Worm (Caenorhabditis elegans): ENCODE measurements around the gene cyp-33E2.

Gene cyp-33E2

ce11 chrIV:8615314-8615713, 3.2 kb downstream of the cyp-33E2 start:
- TF ChIP-seq lsy-2 (tag; optimal IDR thresholded peaks at IDR 0.05) (no peak), dve-1 (tag; optimal IDR thresholded peaks at IDR 0.05; ENCODE audit: insufficient read depth) (no peak), T26A8.4 (GFP tag; IDR thresholded peaks at IDR 0.05) (no peak), unc-62 (GFP tag; optimal IDR thresholded peaks at IDR 0.05 in 1 of 2) (peak in 1 of 2 experiments; percentile 91), unc-62 (tag; optimal IDR thresholded peaks at IDR 0.05) (no peak), aha-1 (tag) (peak; percentile 13), fkh-10 (GFP tag; optimal IDR thresholded peaks at IDR 0.05) (no peak)

- TF ChIP-seq rbr-2 (tag; optimal IDR thresholded peaks at IDR 0.05) = no peak
- no peak for TF ChIP-seq lin-1 (GFP tag; IDR thresholded peaks at IDR 0.05)
- TF ChIP-seq lin-13 (GFP tag; optimal IDR thresholded peaks at IDR 0.05) = no peak
- TF ChIP-seq ceh-44 (GFP tag; IDR thresholded peaks at IDR 0.05) = no peak
- TF ChIP-seq Y75B8A.6 (GFP tag; IDR thresholded peaks at IDR 0.05) = no peak
- no peak for TF ChIP-seq ZK337.2 (GFP tag; IDR thresholded peaks at IDR 0.05)
- no peak for TF ChIP-seq php-3 (GFP tag; IDR thresholded peaks at IDR 0.05)
- TF ChIP-seq zfp-2 (tag; optimal IDR thresholded peaks at IDR 0.05) = no peak
- no peak for TF ChIP-seq nhr-76 (tag; optimal IDR thresholded peaks at IDR 0.05)
- no peak for TF ChIP-seq pha-4 (GFP tag; IDR thresholded peaks at IDR 0.05)
- TF ChIP-seq pha-4 (tag; optimal IDR thresholded peaks at IDR 0.05) = no peak
- no peak for TF ChIP-seq dve-1 (tag; optimal IDR thresholded peaks at IDR 0.05; ENCODE audit: insufficient read depth)
- TF ChIP-seq R02D3.7 (tag; optimal IDR thresholded peaks at IDR 0.05) = no peak
- TF ChIP-seq hlh-11 (tag; optimal IDR thresholded peaks at IDR 0.05) = no peak
Measured at ce11 chrIV:8617047-8617446, 4.9 kb downstream of the cyp-33E2 start, which contains the start of the genes F42A9.7 and F42A9.3. Gene F42A9.7 (minus strand): TSS chrIV:8617147. Gene F42A9.3 (plus strand): TSS chrIV:8617260.

- TF ChIP-seq lin-38 (GFP tag; IDR thresholded peaks at IDR 0.05) = peak; percentile 56
- no peak for TF ChIP-seq fkh-10 (GFP tag; optimal IDR thresholded peaks at IDR 0.05)
Measured at ce11 chrIV:8618698-8619097, 6.6 kb downstream of the cyp-33E2 start, which contains the start of gene F42A9.8. Gene F42A9.8 (minus strand): TSS chrIV:8618785.

ce11 chrIV:8620102-8620733, 8.1 kb downstream of the cyp-33E2 start, which contains the start of gene lin-49:
Gene lin-49 (plus strand): TSS chrIV:8620683.
- peak; percentile 40 for TF ChIP-seq dpl-1 (GFP tag; optimal IDR thresholded peaks at IDR 0.05)
- no peak for TF ChIP-seq zfp-3 (GFP tag; conservative IDR thresholded peaks at IDR 0.05)
- no peak for TF ChIP-seq egl-43 (GFP tag; IDR thresholded peaks at IDR 0.05)
- no peak for TF ChIP-seq lin-39 (tag; optimal IDR thresholded peaks at IDR 0.05)
- TF ChIP-seq ceh-82 (tag; optimal IDR thresholded peaks at IDR 0.05) = no peak
- peak; percentile 62 for TF ChIP-seq dmd-6 (GFP tag; IDR thresholded peaks at IDR 0.05)
- no peak for TF ChIP-seq nhr-111 (GFP tag; optimal IDR thresholded peaks at IDR 0.05)
- TF ChIP-seq egl-27 (tag; optimal IDR thresholded peaks at IDR 0.05) = no peak
- no peak for TF ChIP-seq saeg-2 (GFP tag; IDR thresholded peaks at IDR 0.05)
- no peak for TF ChIP-seq fos-1 (tag; optimal IDR thresholded peaks at IDR 0.05)
- no peak for TF ChIP-seq dmd-8 (GFP tag; IDR thresholded peaks at IDR 0.05)
- TF ChIP-seq Y5F2A.4 (GFP tag; optimal IDR thresholded peaks at IDR 0.05) = no peak
- 0 out of 2 replicates have a peak, but pooled peaks have one; percentile 42 for TF ChIP-seq ctbp-1 (GFP tag; IDR thresholded peaks at IDR 0.05)
- TF ChIP-seq skn-1 (tag; optimal IDR thresholded peaks at IDR 0.05) = no peak
- peak; percentile 86 for TF ChIP-seq hlh-11 (tag; optimal IDR thresholded peaks at IDR 0.05)
- peak; percentile 58 for TF ChIP-seq T20F7.1 (GFP tag; optimal IDR thresholded peaks at IDR 0.05)
- no peak for TF ChIP-seq dmd-9 (GFP tag; IDR thresholded peaks at IDR 0.05)
- no peak for TF ChIP-seq tag-97 (GFP tag; IDR thresholded peaks at IDR 0.05)
- peak; percentile 12 for TF ChIP-seq nhr-48 (tag; optimal IDR thresholded peaks at IDR 0.05)
- TF ChIP-seq spr-1 (tag; optimal IDR thresholded peaks at IDR 0.05) = no peak
- TF ChIP-seq F44E2.7 (GFP tag; IDR thresholded peaks at IDR 0.05) = no peak
- TF ChIP-seq lir-3 (tag; optimal IDR thresholded peaks at IDR 0.05) = no peak
- TF ChIP-seq nhr-25 (tag; optimal IDR thresholded peaks at IDR 0.05; ENCODE audit: borderline replicate concordance, insufficient read depth) = peak; percentile 41
- TF ChIP-seq nhr-28 (tag; optimal IDR thresholded peaks at IDR 0.05) = peak; percentile 84
- no peak for TF ChIP-seq gei-8 (GFP tag; optimal IDR thresholded peaks at IDR 0.05)
- TF ChIP-seq nhr-6 (tag; optimal IDR thresholded peaks at IDR 0.05) = peak; percentile 76
- TF ChIP-seq unc-62 (GFP tag; optimal IDR thresholded peaks at IDR 0.05 in 1 of 2) = peak in 1 of 2 experiments; percentile 10
- TF ChIP-seq unc-62 (tag; optimal IDR thresholded peaks at IDR 0.05) = no peak

Data from whole organism, L4 larva.